Fruit fly (Drosophila melanogaster) whole organism, wandering third instar larva: ENCODE data around the gene CG34283.

Source experiments
- GATAd ChIP-seq: sonication (Bioruptor generic); optimal IDR thresholded peaks from 2 replicates; lab custom pipeline; 2016; ENCODE audit warnings: missing biosample characterization, missing genetic modification characterization
- Hr83 ChIP-seq: fragments of 200-300 bp; sonication (Bioruptor generic); optimal IDR thresholded peaks from 2 replicates; lab custom pipeline; 2016; ENCODE audit warnings: missing biosample characterization, mild to moderate bottlenecking, missing genetic modification characterization, moderate library complexity; ENCODE audit not compliant: poor library complexity, severe bottlenecking
- lola ChIP-seq: fragments of >200 bp; optimal IDR thresholded peaks from 2 replicates; lab custom pipeline; 2017; ENCODE audit warnings: missing biosample characterization, missing genetic modification characterization
- psq ChIP-seq: fragments of 200-800 bp; sonication (Bioruptor generic); optimal IDR thresholded peaks from 3 replicates; lab custom pipeline; 2017; ENCODE audit warnings: missing biosample characterization, mild to moderate bottlenecking, missing genetic modification characterization, moderate library complexity

- TF ChIP-seq psq (GFP tag; lab: Kevin White, UChicago) (peak; percentile 28), GATAd (GFP tag; lab: Kevin White, UChicago) (no peak), lola (GFP tag; lab: Kevin White, UChicago) (no peak), Hr83 (peak; percentile 30)
Measured at dm6 chr3R:18738705-18739434, 16.5 kb upstream of the CG34283 start.
